Fruit fly (Drosophila melanogaster): ENCODE measurements around the gene Grl65a.

DNA sequence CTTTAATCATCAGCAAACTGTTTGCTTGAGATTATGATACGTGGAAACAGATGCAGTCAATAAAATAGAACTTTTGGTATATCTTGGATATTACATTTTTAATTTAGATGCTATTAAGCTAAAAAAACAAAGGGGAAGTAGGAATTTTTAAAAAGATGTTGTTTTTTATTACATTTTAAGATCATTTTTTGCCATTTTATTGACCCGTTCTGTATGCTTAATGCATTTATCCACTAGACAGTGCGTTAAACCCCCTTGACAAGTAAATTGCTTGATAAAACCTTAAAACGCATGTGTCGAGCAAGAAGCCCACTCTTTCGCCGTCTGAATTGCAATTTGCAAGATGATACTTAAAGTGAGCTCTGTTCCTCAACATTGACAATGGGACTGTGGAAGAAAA lies 25.6 kb upstream of the Grl65a start:
- TF ChIP-seq CG4360 (GFP tag; IDR thresholded peaks at IDR 0.05) (no peak), CG18599 (GFP tag; optimal IDR thresholded peaks at IDR 0.05) (no peak), CG11398 (GFP tag; optimal IDR thresholded peaks at IDR 0.05) (no peak), Nf-YC (tag; optimal IDR thresholded peaks at IDR 0.05) (no peak), CG11456 (GFP tag; IDR thresholded peaks at IDR 0.05) (no peak), pan (optimal IDR thresholded peaks at IDR 0.05) (no peak), pan (GFP tag; optimal IDR thresholded peaks at IDR 0.05 in 1 of 2, IDR thresholded peaks at IDR 0.05 in 1 of 2) (peak in 1 of 2 experiments; percentile 37), dmrt11E (tag; optimal IDR thresholded peaks at IDR 0.05) (no peak), usp (GFP tag; optimal IDR thresholded peaks at IDR 0.05) (no peak), yki (optimal IDR thresholded peaks at IDR 0.05) (no peak), chm (GFP tag; IDR thresholded peaks at IDR 0.05) (no peak), PHDP (tag; optimal IDR thresholded peaks at IDR 0.05) (no peak)
